Fruit fly (Drosophila melanogaster) whole organism, embryonic: ENCODE measurements around the gene Nup153.

Experiments
- Atf3 ChIP-seq: fragments of 200-800 bp; sonication (Bioruptor generic); optimal IDR thresholded peaks from 3 replicates; lab custom pipeline; 2016; ENCODE audit warnings: missing biosample characterization, missing genetic modification characterization
- Bteb2 ChIP-seq: fragments of 200-800 bp; sonication (Bioruptor generic); optimal IDR thresholded peaks from 2 replicates; lab custom pipeline; 2016; ENCODE audit warnings: missing biosample characterization, missing genetic modification characterization
- CG11504 ChIP-seq: fragments of 200-800 bp; sonication (Bioruptor generic); optimal IDR thresholded peaks from 3 replicates; lab custom pipeline; 2019; ENCODE audit warnings: missing biosample characterization, mild to moderate bottlenecking, missing genetic modification characterization, moderate library complexity
- CG12071 ChIP-seq: fragments of 200-800 bp; sonication (Bioruptor generic); optimal IDR thresholded peaks from 3 replicates; lab custom pipeline; 2018; ENCODE audit warnings: missing biosample characterization, mild to moderate bottlenecking, missing genetic modification characterization
- CG12219 ChIP-seq: fragments of 200-800 bp; sonication (Bioruptor generic); optimal IDR thresholded peaks from 3 replicates; lab custom pipeline; 2018; ENCODE audit warnings: missing biosample characterization, mild to moderate bottlenecking, missing genetic modification characterization
- CG1233 ChIP-seq: fragments of 200-800 bp; sonication (Bioruptor generic); optimal IDR thresholded peaks from 4 replicates; lab custom pipeline; 2018; ENCODE audit warnings: missing biosample characterization, mild to moderate bottlenecking, missing genetic modification characterization
- CG13287 ChIP-seq: fragments of 200-800 bp; sonication (Bioruptor generic); IDR thresholded peaks from 2 replicates; pipeline ENCODE4 v1.3.6; 2022; ENCODE audit warnings: missing biosample characterization, missing genetic modification characterization; ENCODE audit not compliant: partially characterized antibody
- CG13424 ChIP-seq: fragments of 200-800 bp; sonication (Bioruptor generic); optimal IDR thresholded peaks from 2 replicates; lab custom pipeline; 2019; ENCODE audit warnings: missing biosample characterization, mild to moderate bottlenecking, missing genetic modification characterization, moderate library complexity
- CG16779 ChIP-seq: fragments of 200-800 bp; sonication (Bioruptor generic); IDR thresholded peaks from 2 replicates; pipeline ENCODE4 v1.3.6; 2022; ENCODE audit warnings: missing biosample characterization, missing genetic modification characterization
- CG17328 ChIP-seq: fragments of 200-800 bp; sonication (Bioruptor generic); IDR thresholded peaks from 2 replicates; pipeline ENCODE4 v1.3.6; 2022; ENCODE audit warnings: missing biosample characterization, missing genetic modification characterization
- CG18619 ChIP-seq: fragments of 200-800 bp; sonication (Bioruptor generic); optimal IDR thresholded peaks from 3 replicates; lab custom pipeline; 2017; ENCODE audit warnings: missing biosample characterization, mild to moderate bottlenecking, missing genetic modification characterization
- CG2199 ChIP-seq: fragments of 200-800 bp; sonication (Bioruptor generic); IDR thresholded peaks from 3 replicates; pipeline ENCODE4 v1.3.6; 2022; ENCODE audit warnings: missing biosample characterization, missing genetic modification characterization
- CG30403 ChIP-seq: fragments of 200-800 bp; sonication (Bioruptor generic); optimal IDR thresholded peaks from 3 replicates; lab custom pipeline; 2016; ENCODE audit warnings: missing biosample characterization, missing genetic modification characterization
- CG32532 ChIP-seq: fragments of 200-800 bp; sonication (Bioruptor generic); IDR thresholded peaks from 2 replicates; pipeline ENCODE4 v1.3.6; 2022; ENCODE audit warnings: missing biosample characterization, missing genetic modification characterization
- CG34376 ChIP-seq: fragments of 200-800 bp; sonication (Bioruptor generic); optimal IDR thresholded peaks from 2 replicates; lab custom pipeline; 2018; ENCODE audit warnings: missing biosample characterization, mild to moderate bottlenecking, missing genetic modification characterization
- CG6854 ChIP-seq: fragments of 200-800 bp; sonication (Bioruptor generic); optimal IDR thresholded peaks from 3 replicates; lab custom pipeline; 2017; ENCODE audit warnings: missing biosample characterization, mild to moderate bottlenecking, missing genetic modification characterization
- CG7372 ChIP-seq: fragments of 200-800 bp; sonication (Bioruptor generic); IDR thresholded peaks from 2 replicates; pipeline ENCODE4 v1.3.6; 2022; ENCODE audit warnings: missing biosample characterization, missing genetic modification characterization
- CG7839 ChIP-seq: fragments of 200-800 bp; sonication (Bioruptor generic); optimal IDR thresholded peaks from 3 replicates; lab custom pipeline; 2018; ENCODE audit warnings: missing biosample characterization, mild to moderate bottlenecking, missing genetic modification characterization, moderate library complexity
- CHES-1-like ChIP-seq: fragments of 200-800 bp; sonication (Bioruptor generic); optimal IDR thresholded peaks from 2 replicates; lab custom pipeline; 2016; ENCODE audit warnings: missing biosample characterization, missing genetic modification characterization
- Dad ChIP-seq: fragments of 200-800 bp; sonication (Bioruptor generic); optimal IDR thresholded peaks from 3 replicates; lab custom pipeline; 2016; ENCODE audit warnings: missing biosample characterization, missing genetic modification characterization
- Deaf1 ChIP-seq: fragments of 200-800 bp; optimal IDR thresholded peaks from 3 replicates; lab custom pipeline; 2019; ENCODE audit warnings: missing biosample characterization, mild to moderate bottlenecking, missing genetic modification characterization, moderate library complexity
- HmgD ChIP-seq: fragments of 200-800 bp; sonication (Bioruptor generic); optimal IDR thresholded peaks from 3 replicates; lab custom pipeline; 2016; ENCODE audit warnings: missing biosample characterization, missing genetic modification characterization
- Hr3 ChIP-seq: fragments of 200-800 bp; sonication (Bioruptor generic); optimal IDR thresholded peaks from 3 replicates; lab custom pipeline; 2016; ENCODE audit warnings: missing biosample characterization, missing genetic modification characterization
- MTF-1 ChIP-seq: fragments of 200-800 bp; sonication (Bioruptor generic); optimal IDR thresholded peaks from 2 replicates; lab custom pipeline; 2018; ENCODE audit warnings: missing biosample characterization, mild to moderate bottlenecking, missing genetic modification characterization, borderline replicate concordance
- Oaz ChIP-seq: fragments of 200-800 bp; sonication (Bioruptor generic); IDR thresholded peaks from 2 replicates; pipeline ENCODE4 v1.3.6; 2022; ENCODE audit warnings: missing biosample characterization, missing genetic modification characterization
- Oli ChIP-seq: fragments of 200-800 bp; sonication (Bioruptor generic); optimal IDR thresholded peaks from 2 replicates; lab custom pipeline; 2018; ENCODE audit warnings: missing biosample characterization, mild to moderate bottlenecking, missing genetic modification characterization, moderate library complexity
- Rx ChIP-seq: fragments of 200-800 bp; sonication (Bioruptor generic); IDR thresholded peaks from 2 replicates; pipeline ENCODE4 v1.3.6; 2022; ENCODE audit warnings: missing biosample characterization, missing genetic modification characterization
- Six4 ChIP-seq: fragments of 200-800 bp; sonication (Bioruptor generic); optimal IDR thresholded peaks from 2 replicates; lab custom pipeline; 2016; ENCODE audit warnings: missing biosample characterization, missing genetic modification characterization
- Sox102F ChIP-seq: fragments of 200-800 bp; sonication (Bioruptor generic); optimal IDR thresholded peaks from 2 replicates; lab custom pipeline; 2018; ENCODE audit warnings: missing biosample characterization, mild to moderate bottlenecking, missing genetic modification characterization, moderate library complexity
- Usf ChIP-seq: fragments of 200-800 bp; sonication (Bioruptor generic); optimal IDR thresholded peaks from 2 replicates; lab custom pipeline; 2017; ENCODE audit warnings: missing genotype, missing biosample characterization, missing genetic modification characterization
- az2 ChIP-seq: fragments of 200-800 bp; sonication (Bioruptor generic); optimal IDR thresholded peaks from 3 replicates; lab custom pipeline; 2016; ENCODE audit warnings: missing biosample characterization, missing genetic modification characterization
- bab2 ChIP-seq: fragments of 200-800 bp; sonication (Bioruptor generic); optimal IDR thresholded peaks from 2 replicates; lab custom pipeline; 2016; ENCODE audit warnings: missing biosample characterization, missing genetic modification characterization
- bowl ChIP-seq: fragments of 200-800 bp; sonication (Bioruptor generic); IDR thresholded peaks from 2 replicates; pipeline ENCODE4 v1.3.6; 2022; ENCODE audit warnings: missing biosample characterization, missing genetic modification characterization
- br ChIP-seq: fragments of >200 bp; optimal IDR thresholded peaks from 2 replicates; lab custom pipeline; 2017
- dimm ChIP-seq: fragments of 200-800 bp; sonication (Bioruptor generic); IDR thresholded peaks from 2 replicates; pipeline ENCODE4 v1.3.6; 2022; ENCODE audit warnings: missing biosample characterization, missing genetic modification characterization
- disco-r ChIP-seq: fragments of 200-800 bp; sonication (Bioruptor generic); optimal IDR thresholded peaks from 2 replicates; lab custom pipeline; 2016; ENCODE audit warnings: missing biosample characterization, missing genetic modification characterization
- dpn ChIP-seq, 2 experiments: fragments of 200-800 bp; sonication (Bioruptor generic); optimal IDR thresholded peaks; 3 replicates each; lab custom pipeline; 2016; ENCODE audit warnings: missing biosample characterization in 2 of 2, missing genetic modification characterization in 2 of 2
- fd96Cb ChIP-seq: fragments of 200-800 bp; sonication (Bioruptor generic); optimal IDR thresholded peaks from 2 replicates; lab custom pipeline; 2018; ENCODE audit warnings: missing biosample characterization, mild to moderate bottlenecking, missing genetic modification characterization, moderate library complexity
- ham ChIP-seq: fragments of 200-800 bp; sonication (Bioruptor generic); IDR thresholded peaks from 2 replicates; pipeline ENCODE4 v1.3.6; 2022; ENCODE audit warnings: missing biosample characterization, missing genetic modification characterization
- lola ChIP-seq, 3 experiments: fragments of >200 bp in 2 of 3; fragments of 200-800 bp in 1 of 3; sonication (Bioruptor generic) in 1 of 3; optimal IDR thresholded peaks; 2 replicates each; lab custom pipeline; 2017 to 2019; ENCODE audit warnings: missing biosample characterization in 3 of 3, missing genetic modification characterization in 3 of 3, mild to moderate bottlenecking in 1 of 3, moderate library complexity in 1 of 3
- lov ChIP-seq, 2 experiments: fragments of 200-800 bp in 1 of 2; fragments of >200 bp in 1 of 2; sonication (Bioruptor generic) in 1 of 2; IDR thresholded peaks in 1 of 2; optimal IDR thresholded peaks in 1 of 2; 2 replicates in 1 of 2; 3 replicates in 1 of 2; pipeline versions ENCODE4 v1.3.6 to Lab custom; 2017 to 2022; ENCODE audit warnings: missing biosample characterization in 1 of 2, missing genetic modification characterization in 1 of 2
- nom ChIP-seq: fragments of 200-800 bp; sonication (Bioruptor generic); optimal IDR thresholded peaks from 2 replicates; lab custom pipeline; 2017; ENCODE audit warnings: missing biosample characterization, missing genetic modification characterization, mild to moderate bottlenecking, moderate library complexity, missing genetic modification reagents
- org-1 ChIP-seq: fragments of 200-800 bp; sonication (Bioruptor generic); optimal IDR thresholded peaks from 2 replicates; lab custom pipeline; 2017; ENCODE audit warnings: missing biosample characterization, missing genetic modification characterization
- pzg ChIP-seq: fragments of 200-800 bp; sonication (Bioruptor generic); optimal IDR thresholded peaks from 3 replicates; lab custom pipeline; 2018; ENCODE audit warnings: missing biosample characterization, mild to moderate bottlenecking, missing genetic modification characterization, moderate library complexity
- rib ChIP-seq: fragments of 200-800 bp; sonication (Bioruptor generic); IDR thresholded peaks from 2 replicates; pipeline ENCODE4 v1.3.6; 2022; ENCODE audit warnings: missing biosample characterization, missing genetic modification characterization
- shn ChIP-seq: fragments of 200-800 bp; sonication (Bioruptor generic); optimal IDR thresholded peaks from 3 replicates; lab custom pipeline; 2016; ENCODE audit warnings: missing biosample characterization, missing genetic modification characterization
- slou ChIP-seq: fragments of 200-800 bp; sonication (Bioruptor generic); optimal IDR thresholded peaks from 3 replicates; lab custom pipeline; 2016; ENCODE audit warnings: missing biosample characterization, missing genetic modification characterization
- vnd ChIP-seq: fragments of 200-800 bp; sonication (Bioruptor generic); IDR thresholded peaks from 3 replicates; pipeline ENCODE4 v1.3.6; 2022; ENCODE audit warnings: missing biosample characterization, missing genetic modification characterization; ENCODE audit not compliant: partially characterized antibody
- vvl ChIP-seq: fragments of 200-800 bp; sonication (Bioruptor generic); IDR thresholded peaks from 2 replicates; pipeline ENCODE4 v1.3.6; 2022; ENCODE audit warnings: missing biosample characterization, missing genetic modification characterization
- zen2 ChIP-seq: fragments of 200-800 bp; sonication (Bioruptor generic); IDR thresholded peaks from 3 replicates; pipeline ENCODE4 v1.3.6; 2022; ENCODE audit warnings: missing biosample characterization, missing genetic modification characterization; ENCODE audit not compliant: partially characterized antibody

Gene Nup153

DNA sequence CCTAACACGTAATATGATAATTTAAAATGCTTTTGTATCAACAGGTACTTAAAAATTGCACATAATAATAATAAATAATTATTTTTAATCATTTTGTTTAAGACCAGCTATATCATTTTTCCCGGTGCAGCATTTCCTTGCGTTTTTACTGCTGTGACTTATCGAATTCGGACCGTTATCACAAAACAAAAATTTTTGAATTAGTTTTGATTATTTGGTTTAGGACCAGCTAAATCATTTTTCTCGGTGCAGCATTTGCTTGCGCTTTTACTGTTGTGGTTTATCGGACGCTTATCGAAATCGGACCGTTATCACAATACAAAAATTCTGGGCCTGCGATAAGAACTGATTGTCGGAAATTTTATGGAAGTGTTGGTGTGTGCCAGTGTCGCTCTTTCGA is 46.5 kb upstream of the Nup153 start (continued):
- TF ChIP-seq CG13424 (peak; percentile 83), CG11504 (tag; lab: Kevin White, UChicago) (peak; percentile 88), CG16779 (GFP tag; lab: Robert Waterston, UW) (peak; percentile 37; the same call in 1 of the 2 replicates), MTF-1 (peak; percentile 60), vvl (GFP tag; lab: Robert Waterston, UW) (peak; percentile 89), Usf (GFP tag; lab: Kevin White, UChicago) (peak; percentile 53), vnd (GFP tag; lab: Robert Waterston, UW) (no peak), bowl (GFP tag; lab: Robert Waterston, UW) (peak; percentile 53; the same call in 1 of the 2 replicates), CG7839 (tag; lab: Kevin White, UChicago) (peak; percentile 89), Six4 (GFP tag; lab: Kevin White, UChicago) (peak; percentile 78), lov (optimal IDR thresholded peaks at IDR 0.05; lab: Kevin White, UChicago) (no peak), lov (GFP tag; IDR thresholded peaks at IDR 0.05; lab: Robert Waterston, UW) (0 out of 3 replicates have a peak, but pooled peaks have one; percentile 53), dimm (GFP tag; lab: Robert Waterston, UW) (no peak), rib (peak; percentile 39), nom (no peak), Dad (no peak), slou (peak; percentile 68), CG34376 (GFP tag; lab: Kevin White, UChicago) (peak; percentile 90), bab2 (peak; percentile 63), fd96Cb (peak; percentile 82), zen2 (no peak), CG32532 (GFP tag; lab: Robert Waterston, UW) (peak; percentile 80; the same call in 1 of the 2 replicates), dpn (GFP tag; optimal IDR thresholded peaks at IDR 0.05; lab: Kevin White, UChicago) (peak; percentile 78 to 79), HmgD (GFP tag; lab: Kevin White, UChicago) (no peak), Bteb2 (GFP tag; lab: Kevin White, UChicago) (peak; percentile 26), CG18619 (GFP tag; lab: Kevin White, UChicago) (peak; percentile 76), shn (GFP tag; lab: Kevin White, UChicago) (peak; percentile 11), Sox102F (GFP tag; lab: Kevin White, UChicago) (peak; percentile 87), CG13287 (GFP tag; lab: Robert Waterston, UW) (peak; percentile 36), Oli (tag; lab: Kevin White, UChicago) (peak; percentile 84), org-1 (GFP tag; lab: Kevin White, UChicago) (peak; percentile 74), Atf3 (GFP tag; lab: Kevin White, UChicago) (peak; percentile 8), ham (GFP tag; lab: Robert Waterston, UW) (peak; percentile 24; the same call in 1 of the 2 replicates), CG12219 (GFP tag; lab: Kevin White, UChicago) (peak; percentile 75), CG12071 (GFP tag; lab: Kevin White, UChicago) (peak; percentile 79), CG6854 (GFP tag; lab: Kevin White, UChicago) (peak; percentile 74), Rx (GFP tag; lab: Robert Waterston, UW) (no peak), CG7372 (GFP tag; lab: Robert Waterston, UW) (peak; percentile 57; the same call in 1 of the 2 replicates), Oaz (GFP tag; lab: Robert Waterston, UW) (no peak; the same call in 1 of the 2 replicates), CG1233 (GFP tag; lab: Kevin White, UChicago) (peak; percentile 73), CHES-1-like (peak; percentile 47), CG17328 (GFP tag; lab: Robert Waterston, UW) (peak; percentile 70), Deaf1 (peak; percentile 46), disco-r (GFP tag; lab: Kevin White, UChicago) (peak; percentile 21), lola (GFP tag; optimal IDR thresholded peaks at IDR 0.05; lab: Kevin White, UChicago) (peak in 1 of 3 experiments; percentile 71), Hr3 (peak; percentile 31), pzg (GFP tag; lab: Kevin White, UChicago) (no peak), CG30403 (GFP tag; lab: Kevin White, UChicago) (peak; percentile 87), CG2199 (GFP tag; lab: Robert Waterston, UW) (no peak), az2 (GFP tag; lab: Kevin White, UChicago) (peak; percentile 83), br (lab: Kevin White, UChicago) (no peak)
